Fruit fly (Drosophila melanogaster): Measurements from ENCODE around the gene CG6154.

CG6154 gene

DNA sequence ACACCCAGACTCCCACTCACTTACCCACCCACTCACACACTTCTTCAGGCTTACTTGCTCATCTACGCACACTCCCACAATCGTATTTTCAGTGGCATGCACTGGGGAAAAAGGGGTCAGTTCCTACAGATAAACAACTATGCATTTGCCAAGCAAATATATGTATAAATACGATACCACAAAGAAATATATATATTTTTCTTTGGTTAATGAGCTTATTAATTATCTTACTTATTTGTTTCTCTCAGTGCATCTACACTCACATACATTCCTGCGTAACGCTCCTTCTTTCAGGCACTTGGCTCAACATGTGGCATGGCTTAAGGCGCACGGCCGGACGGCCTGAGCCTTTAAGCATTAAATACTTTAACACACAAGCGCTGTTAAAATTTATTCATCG, 17.9 kb downstream of the CG6154 start (continued):
- TF ChIP-seq CG17802 (tag; optimal IDR thresholded peaks at IDR 0.05), result no peak
- TF ChIP-seq h (optimal IDR thresholded peaks at IDR 0.05), result no peak
- no peak for TF ChIP-seq Sin3A (optimal IDR thresholded peaks at IDR 0.05)
- TF ChIP-seq Oaz (GFP tag; IDR thresholded peaks at IDR 0.05), result no peak
- TF ChIP-seq Nf-YC (tag; optimal IDR thresholded peaks at IDR 0.05), result no peak
- peak; percentile 61 for TF ChIP-seq CG7556 (GFP tag; optimal IDR thresholded peaks at IDR 0.05)
- TF ChIP-seq CG9609 (GFP tag; optimal IDR thresholded peaks at IDR 0.05), result no peak
- TF ChIP-seq abd-A (tag; optimal IDR thresholded peaks at IDR 0.05), result peak; percentile 54
- TF ChIP-seq C15 (GFP tag; IDR thresholded peaks at IDR 0.05), result 0 out of 3 replicates have a peak, but pooled peaks have one; percentile 46
- no peak for TF ChIP-seq Myb (GFP tag; optimal IDR thresholded peaks at IDR 0.05)
- no peak for TF ChIP-seq Dp (GFP tag; optimal IDR thresholded peaks at IDR 0.05)
- TF ChIP-seq NK7.1 (GFP tag; optimal IDR thresholded peaks at IDR 0.05), result no peak
- TF ChIP-seq CG12219 (GFP tag; optimal IDR thresholded peaks at IDR 0.05), result peak; percentile 16
- peak; percentile 74 for TF ChIP-seq Rfx (GFP tag; IDR thresholded peaks at IDR 0.05)
- no peak for TF ChIP-seq Sox100B (GFP tag; optimal IDR thresholded peaks at IDR 0.05)
- TF ChIP-seq gce (GFP tag; IDR thresholded peaks at IDR 0.05), result no peak
- TF ChIP-seq ac (GFP tag; optimal IDR thresholded peaks at IDR 0.05), result no peak
- TF ChIP-seq CG4328 (GFP tag; optimal IDR thresholded peaks at IDR 0.05), result no peak
- TF ChIP-seq Fer2 (tag; optimal IDR thresholded peaks at IDR 0.05), result no peak
- TF ChIP-seq ab (GFP tag; optimal IDR thresholded peaks at IDR 0.05), result no peak
- TF ChIP-seq B-H1 (GFP tag; IDR thresholded peaks at IDR 0.05), result no peak
- TF ChIP-seq HLH54F (GFP tag; optimal IDR thresholded peaks at IDR 0.05), result no peak
- TF ChIP-seq NC2α (GFP tag; optimal IDR thresholded peaks at IDR 0.05), result no peak
- TF ChIP-seq Adf1 (GFP tag; IDR thresholded peaks at IDR 0.05), result peak; percentile 17; the same call in 1 of the 2 replicates
- no peak for TF ChIP-seq hth (optimal IDR thresholded peaks at IDR 0.05)
- TF ChIP-seq ranshi (GFP tag; IDR thresholded peaks at IDR 0.05), result peak; percentile 57; the same call in 1 of the 2 replicates
- TF ChIP-seq Dek (tag; optimal IDR thresholded peaks at IDR 0.05), result no peak
- peak; percentile 59 for TF ChIP-seq CG7839 (tag; optimal IDR thresholded peaks at IDR 0.05)
- no peak for TF ChIP-seq bigmax (GFP tag; optimal IDR thresholded peaks at IDR 0.05)
- no peak for TF ChIP-seq CG7963 (GFP tag; IDR thresholded peaks at IDR 0.05; ENCODE audit: partially characterized antibody)
- peak; percentile 70 for TF ChIP-seq CG14014 (GFP tag; IDR thresholded peaks at IDR 0.05)
- no peak for TF ChIP-seq CG2199 (GFP tag; IDR thresholded peaks at IDR 0.05)
- TF ChIP-seq CG8281 (tag; optimal IDR thresholded peaks at IDR 0.05), result no peak
- TF ChIP-seq CG1647 (GFP tag; optimal IDR thresholded peaks at IDR 0.05), result no peak
- TF ChIP-seq CG17385 (GFP tag; optimal IDR thresholded peaks at IDR 0.05), result peak; percentile 22
- TF ChIP-seq Optix (GFP tag; IDR thresholded peaks at IDR 0.05), result no peak
- TF ChIP-seq disco-r (GFP tag; optimal IDR thresholded peaks at IDR 0.05), result no peak
- TF ChIP-seq bab2 (GFP tag; optimal IDR thresholded peaks at IDR 0.05), result peak; percentile 21
- TF ChIP-seq Meics (GFP tag; optimal IDR thresholded peaks at IDR 0.05), result peak; percentile 69
- no peak for TF ChIP-seq corto (GFP tag; optimal IDR thresholded peaks at IDR 0.05)
- TF ChIP-seq mirr (GFP tag; optimal IDR thresholded peaks at IDR 0.05), result peak; percentile 4
- TF ChIP-seq CG10654 (GFP tag; optimal IDR thresholded peaks at IDR 0.05), result no peak
- no peak for TF ChIP-seq CG3065 (GFP tag; optimal IDR thresholded peaks at IDR 0.05)
- TF ChIP-seq TFAM (GFP tag; optimal IDR thresholded peaks at IDR 0.05), result no peak
- no peak for TF ChIP-seq CG17912 (GFP tag; optimal IDR thresholded peaks at IDR 0.05)
- TF ChIP-seq Sry-β (GFP tag; optimal IDR thresholded peaks at IDR 0.05), result no peak
- TF ChIP-seq CG1602 (GFP tag; optimal IDR thresholded peaks at IDR 0.05), result no peak
- TF ChIP-seq trem (tag; optimal IDR thresholded peaks at IDR 0.05), result no peak
- peak; percentile 32 for TF ChIP-seq tup (GFP tag; optimal IDR thresholded peaks at IDR 0.05)
- no peak for TF ChIP-seq Hr78 (GFP tag; optimal IDR thresholded peaks at IDR 0.05)
- no peak for TF ChIP-seq Kr (GFP tag; optimal IDR thresholded peaks at IDR 0.05)
- peak; percentile 46 for TF ChIP-seq ind (GFP tag; optimal IDR thresholded peaks at IDR 0.05)
- TF ChIP-seq CG2120 (GFP tag; optimal IDR thresholded peaks at IDR 0.05), result peak; percentile 80

Data from whole organism, embryonic.